Worm (Caenorhabditis elegans): ENCODE data around the gene Y71H2B.5.

DNA sequence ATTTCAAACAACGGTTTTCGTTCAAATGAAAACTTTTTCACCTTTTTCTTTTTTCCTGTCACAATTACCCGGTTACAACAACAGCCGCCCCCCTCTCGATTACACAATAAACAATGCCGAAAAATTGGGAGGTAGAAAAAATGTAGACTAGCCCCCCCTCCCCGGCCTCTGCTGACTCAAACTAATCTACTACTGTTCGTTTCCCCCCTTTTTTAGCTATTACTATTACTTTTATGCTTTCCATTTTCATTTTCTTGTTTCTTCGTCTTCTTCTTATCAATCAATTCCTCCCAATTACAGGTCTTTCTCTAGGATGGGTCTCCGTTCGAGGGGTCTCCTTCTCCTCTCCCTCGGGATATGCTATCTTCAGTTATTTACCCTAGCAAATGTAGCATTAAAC lies 50.0 kb downstream of the Y71H2B.5 start, which contains the start of gene let-805:
- no peak for TF ChIP-seq ama-1 (optimal IDR thresholded peaks at IDR 0.05)
- no peak for TF ChIP-seq nhr-25 (tag; optimal IDR thresholded peaks at IDR 0.05)
- no peak for TF ChIP-seq nhr-237 (tag; optimal IDR thresholded peaks at IDR 0.05)
- TF ChIP-seq mab-5 (tag; optimal IDR thresholded peaks at IDR 0.05): no peak

All from whole organism, L2 larva.